Fruit fly (Drosophila melanogaster): ENCODE measurements around the gene Blos4.

Blos4 gene

DNA sequence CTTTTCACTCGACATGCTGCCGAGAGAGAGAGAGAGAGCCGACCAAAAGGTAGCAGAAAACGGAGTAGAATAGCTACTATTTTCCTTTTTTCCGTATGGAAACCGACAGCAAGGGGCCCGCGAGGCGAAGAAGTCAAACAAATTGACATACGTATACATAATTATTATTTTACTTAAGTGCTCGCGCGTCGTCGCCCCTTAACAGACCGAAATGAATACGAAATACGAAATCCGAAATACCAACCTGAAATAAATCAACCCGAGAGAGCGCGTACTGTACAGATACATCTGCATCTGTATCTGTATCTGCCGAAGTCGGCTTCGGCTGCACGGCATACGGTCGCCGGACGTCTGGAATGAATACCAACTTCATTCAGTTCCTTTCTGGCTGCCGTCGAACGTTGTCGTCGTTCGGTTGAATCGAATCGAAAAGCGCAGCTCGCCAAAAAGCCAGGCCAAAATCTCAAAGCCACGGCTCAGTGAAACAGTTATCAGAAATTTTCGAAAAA, 21.3 kb upstream of the Blos4 start:
- TF ChIP-seq Hnf4 (GFP tag; optimal IDR thresholded peaks at IDR 0.05) (peak; percentile 68), Mio (GFP tag; optimal IDR thresholded peaks at IDR 0.05) (no peak), Jra (GFP tag; optimal IDR thresholded peaks at IDR 0.05) (peak; percentile 49), Sp1 (GFP tag; optimal IDR thresholded peaks at IDR 0.05) (peak; percentile 32), CG32264 (GFP tag; optimal IDR thresholded peaks at IDR 0.05) (peak; percentile 39), CG9705 (GFP tag; optimal IDR thresholded peaks at IDR 0.05) (no peak), Abd-B (GFP tag; optimal IDR thresholded peaks at IDR 0.05) (no peak), sv (GFP tag; optimal IDR thresholded peaks at IDR 0.05) (no peak), woc (GFP tag; optimal IDR thresholded peaks at IDR 0.05) (no peak), fru (GFP tag; optimal IDR thresholded peaks at IDR 0.05) (peak; percentile 79), brk (GFP tag; optimal IDR thresholded peaks at IDR 0.05) (peak; percentile 75), rgr (GFP tag; optimal IDR thresholded peaks at IDR 0.05) (peak; percentile 38), GATAd (GFP tag; optimal IDR thresholded peaks at IDR 0.05) (no peak), sage (GFP tag; optimal IDR thresholded peaks at IDR 0.05) (peak; percentile 68), psq (GFP tag; optimal IDR thresholded peaks at IDR 0.05) (peak; percentile 37), dmrt93B (GFP tag; optimal IDR thresholded peaks at IDR 0.05) (no peak), N (GFP tag; optimal IDR thresholded peaks at IDR 0.05) (no peak), pan (optimal IDR thresholded peaks at IDR 0.05) (no peak), jim (GFP tag; optimal IDR thresholded peaks at IDR 0.05) (peak; percentile 75), dl (GFP tag; optimal IDR thresholded peaks at IDR 0.05; ENCODE audit: insufficient read depth in 1 of 2, partially characterized antibody in 2 of 2) (peak; percentile 17 to 36), tai (GFP tag; optimal IDR thresholded peaks at IDR 0.05) (peak; percentile 64), Myc (optimal IDR thresholded peaks at IDR 0.05) (no peak), Dif (GFP tag; optimal IDR thresholded peaks at IDR 0.05; ENCODE audit: partially characterized antibody) (peak; percentile 69), ey (GFP tag; optimal IDR thresholded peaks at IDR 0.05) (no peak), dsf (GFP tag; optimal IDR thresholded peaks at IDR 0.05; ENCODE audit: borderline replicate concordance) (no peak), h (GFP tag; optimal IDR thresholded peaks at IDR 0.05) (peak; percentile 83), Hr83 (GFP tag; optimal IDR thresholded peaks at IDR 0.05; ENCODE audit: poor library complexity, severe bottlenecking) (peak; percentile 89), OdsH (GFP tag; optimal IDR thresholded peaks at IDR 0.05) (no peak), CrebA (GFP tag; optimal IDR thresholded peaks at IDR 0.05; ENCODE audit: borderline replicate concordance) (peak; percentile 62), HLH106 (tag; optimal IDR thresholded peaks at IDR 0.05) (peak; percentile 10), br (GFP tag; optimal IDR thresholded peaks at IDR 0.05) (peak; percentile 50), Rel (GFP tag; optimal IDR thresholded peaks at IDR 0.05) (no peak), Rel (tag; optimal IDR thresholded peaks at IDR 0.05) (peak; percentile 66), Dfd (GFP tag; optimal IDR thresholded peaks at IDR 0.05) (no peak), foxo (GFP tag; optimal IDR thresholded peaks at IDR 0.05) (peak in 1 of 2 experiments; percentile 72), usp (GFP tag; optimal IDR thresholded peaks at IDR 0.05) (no peak), Hr78 (GFP tag; optimal IDR thresholded peaks at IDR 0.05) (no peak), Vsx2 (GFP tag; optimal IDR thresholded peaks at IDR 0.05; ENCODE audit: partially characterized antibody) (peak; percentile 48), lola (GFP tag; optimal IDR thresholded peaks at IDR 0.05) (no peak)

DNA sequence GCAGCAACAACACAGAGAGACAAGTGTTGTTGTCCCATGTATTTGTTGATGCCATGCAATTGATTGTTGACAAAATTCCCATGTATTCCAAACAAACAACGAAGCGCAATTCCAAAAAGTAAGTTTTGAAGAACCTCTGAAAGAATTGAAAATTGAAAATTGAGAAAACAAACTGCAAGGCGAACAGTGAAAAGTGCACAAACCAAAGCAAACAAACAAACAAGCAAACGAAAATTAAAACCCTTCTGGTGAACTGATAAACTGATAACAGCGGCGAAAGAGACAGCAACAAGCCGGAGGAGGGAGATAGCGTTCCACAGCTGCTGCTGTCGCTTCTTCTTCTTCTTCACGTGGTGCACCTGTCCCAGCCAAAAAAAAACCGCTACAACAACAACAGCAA, 20.3 kb upstream of the Blos4 start:
- peak; percentile 33 for TF ChIP-seq GATAd (GFP tag; optimal IDR thresholded peaks at IDR 0.05)
- TF ChIP-seq Myc (optimal IDR thresholded peaks at IDR 0.05) = no peak

DNA sequence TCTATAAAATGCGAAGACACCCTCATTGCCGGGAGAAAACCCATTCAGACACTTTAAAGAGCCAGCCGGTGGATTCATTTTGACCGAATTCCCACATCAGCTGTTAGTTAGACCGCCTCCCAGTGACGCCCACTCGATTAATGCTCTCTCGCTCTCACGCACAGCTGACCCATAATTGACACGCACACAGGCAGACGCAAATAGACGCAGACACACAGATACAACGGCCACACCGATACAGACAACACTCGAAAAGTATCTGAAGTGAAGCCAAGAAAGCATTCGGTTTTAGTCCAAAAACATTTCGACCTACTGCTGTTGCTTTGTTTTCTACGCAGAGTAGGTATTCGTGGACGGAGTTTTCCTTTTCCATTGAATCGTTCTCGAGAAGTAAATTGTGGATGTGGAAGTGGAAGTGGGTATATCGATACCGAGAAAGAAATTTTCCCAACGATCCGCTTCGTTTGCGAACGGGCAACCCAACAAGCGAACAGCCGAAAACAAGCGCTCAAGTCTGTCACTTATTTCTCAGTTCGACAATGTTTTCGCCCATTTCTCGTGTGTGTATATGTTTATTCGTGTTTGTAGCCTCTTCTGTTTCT, 18.7 kb upstream of the Blos4 start:
- TF ChIP-seq woc (GFP tag; optimal IDR thresholded peaks at IDR 0.05) (no peak), sage (GFP tag; optimal IDR thresholded peaks at IDR 0.05) (no peak), lola (GFP tag; optimal IDR thresholded peaks at IDR 0.05) (no peak), Hr83 (GFP tag; optimal IDR thresholded peaks at IDR 0.05; ENCODE audit: poor library complexity, severe bottlenecking) (no peak), br (GFP tag; optimal IDR thresholded peaks at IDR 0.05) (no peak), CrebA (GFP tag; optimal IDR thresholded peaks at IDR 0.05; ENCODE audit: borderline replicate concordance) (no peak)
